Fruit fly (Drosophila melanogaster): ENCODE results near the gene Prosbeta3.

Prosbeta3 gene

dm6 chr3R:8960329-8960728 lies 45.7 kb downstream of the Prosbeta3 start:
- no peak for TF ChIP-seq CG8478 (optimal IDR thresholded peaks at IDR 0.05)
- TF ChIP-seq CTCF (optimal IDR thresholded peaks at IDR 0.05): no peak

dm6 chr3R:8959153-8959552 lies 46.9 kb downstream of the Prosbeta3 start:
- TF ChIP-seq CTCF (optimal IDR thresholded peaks at IDR 0.05) (no peak), CG8478 (optimal IDR thresholded peaks at IDR 0.05) (no peak)

- TF ChIP-seq CG8478 (optimal IDR thresholded peaks at IDR 0.05): no peak
- no peak for TF ChIP-seq CTCF (optimal IDR thresholded peaks at IDR 0.05)
These were observed 47.7 kb downstream of the Prosbeta3 start for dm6 chr3R:8958300-8958699.

dm6 chr3R:8957739-8958138 lies 48.3 kb downstream of the Prosbeta3 start:
- TF ChIP-seq CG8478 (optimal IDR thresholded peaks at IDR 0.05) (no peak), CTCF (optimal IDR thresholded peaks at IDR 0.05) (no peak)

dm6 chr3R:8956333-8956732 lies 49.7 kb downstream of the Prosbeta3 start:
- no peak for TF ChIP-seq CG8478 (optimal IDR thresholded peaks at IDR 0.05)

dm6 chr3R:8955359-8955820 lies 50.6 kb downstream of the Prosbeta3 start:
- TF ChIP-seq CG8478 (optimal IDR thresholded peaks at IDR 0.05) (no peak), CTCF (optimal IDR thresholded peaks at IDR 0.05) (no peak)

All from S2 (cell line).